Fruit fly (Drosophila melanogaster): ENCODE data around the gene Jon25Bii.

The Jon25Bii gene

DNA sequence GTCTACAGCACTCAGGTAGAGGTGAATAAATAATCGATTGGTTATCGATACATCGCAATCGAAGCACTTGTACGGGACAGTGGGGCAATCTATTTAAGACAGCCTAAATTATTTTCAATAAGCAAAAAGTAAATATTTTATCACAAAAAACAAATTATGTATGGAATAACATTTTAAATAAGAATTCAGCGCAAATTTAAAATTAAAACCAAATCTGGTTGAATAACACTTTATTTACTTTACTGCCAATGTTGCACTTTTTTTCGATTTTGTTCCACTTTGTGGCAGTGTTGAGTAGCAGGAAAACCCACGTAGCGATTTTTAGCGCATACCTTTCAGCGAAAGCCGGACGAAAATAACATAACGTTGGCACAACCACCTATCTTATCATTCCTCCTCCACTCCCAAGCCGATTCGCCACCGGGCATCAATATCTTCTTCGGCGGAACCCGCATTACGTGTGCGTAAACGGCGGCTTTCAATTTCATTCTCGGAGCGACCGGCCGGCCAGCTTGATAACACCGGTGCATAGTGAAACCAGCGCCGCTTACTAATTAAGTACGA, 24.1 kb upstream of the Jon25Bii start, which contains the start of the genes Gmd and CG3792 (continued):
- TF ChIP-seq cad (GFP tag; optimal IDR thresholded peaks at IDR 0.05) (no peak), Ssrp (tag; optimal IDR thresholded peaks at IDR 0.05) (peak; percentile 95), CG10431 (GFP tag; optimal IDR thresholded peaks at IDR 0.05) (peak; percentile 82), twi (tag; optimal IDR thresholded peaks at IDR 0.05) (peak; percentile 87), Dfd (GFP tag; optimal IDR thresholded peaks at IDR 0.05) (no peak), wor (GFP tag; IDR thresholded peaks at IDR 0.05) (peak; percentile 95), sima (GFP tag; optimal IDR thresholded peaks at IDR 0.05) (peak; percentile 77), lilli (GFP tag; optimal IDR thresholded peaks at IDR 0.05) (peak; percentile 98), CG15514 (GFP tag; optimal IDR thresholded peaks at IDR 0.05) (peak; percentile 88), nom (GFP tag; optimal IDR thresholded peaks at IDR 0.05) (peak; percentile 91), CG30020 (tag; optimal IDR thresholded peaks at IDR 0.05) (peak; percentile 81), CG34422 (GFP tag; IDR thresholded peaks at IDR 0.05) (peak; percentile 98), H2.0 (GFP tag; IDR thresholded peaks at IDR 0.05) (peak; percentile 93), croc (GFP tag; conservative IDR thresholded peaks at IDR 0.05) (peak; percentile 94), bigmax (GFP tag; optimal IDR thresholded peaks at IDR 0.05) (no peak), h (optimal IDR thresholded peaks at IDR 0.05) (no peak), shn (GFP tag; optimal IDR thresholded peaks at IDR 0.05) (peak; percentile 92), YL-1 (GFP tag; optimal IDR thresholded peaks at IDR 0.05) (peak; percentile 82), gcm2 (GFP tag; optimal IDR thresholded peaks at IDR 0.05) (peak; percentile 90), Mad (GFP tag; optimal IDR thresholded peaks at IDR 0.05) (peak; percentile 90), Drgx (GFP tag; IDR thresholded peaks at IDR 0.05) (peak; percentile 95), CG32772 (GFP tag; IDR thresholded peaks at IDR 0.05) (peak; percentile 97), Fer1 (GFP tag; optimal IDR thresholded peaks at IDR 0.05) (peak; percentile 96), wdn (GFP tag; IDR thresholded peaks at IDR 0.05) (peak; percentile 94), Dbx (GFP tag; IDR thresholded peaks at IDR 0.05) (peak; percentile 97), CG17186 (GFP tag; optimal IDR thresholded peaks at IDR 0.05) (peak; percentile 63), caup (GFP tag; optimal IDR thresholded peaks at IDR 0.05; ENCODE audit: severe bottlenecking) (peak; percentile 90), lov (optimal IDR thresholded peaks at IDR 0.05) (no peak), lov (GFP tag; IDR thresholded peaks at IDR 0.05) (peak; percentile 76; the same call in 2 of the 3 replicates), kni (GFP tag; optimal IDR thresholded peaks at IDR 0.05) (peak; percentile 77), ssp (GFP tag; IDR thresholded peaks at IDR 0.05) (peak; percentile 91), Stat92E (GFP tag; optimal IDR thresholded peaks at IDR 0.05) (peak in 1 of 3 experiments; percentile 82), exex (tag; optimal IDR thresholded peaks at IDR 0.05) (peak; percentile 72), Neu2 (GFP tag; optimal IDR thresholded peaks at IDR 0.05; ENCODE audit: borderline replicate concordance) (peak; percentile 36), ems (GFP tag; optimal IDR thresholded peaks at IDR 0.05) (peak; percentile 91), ATbp (GFP tag; optimal IDR thresholded peaks at IDR 0.05) (no peak), CG16815 (GFP tag; optimal IDR thresholded peaks at IDR 0.05) (peak; percentile 93), NK7.1 (GFP tag; optimal IDR thresholded peaks at IDR 0.05) (peak; percentile 81), CG8944 (GFP tag; optimal IDR thresholded peaks at IDR 0.05) (peak; percentile 94), Dek (tag; optimal IDR thresholded peaks at IDR 0.05) (peak; percentile 91), sc (optimal IDR thresholded peaks at IDR 0.05) (no peak), sc (GFP tag; optimal IDR thresholded peaks at IDR 0.05) (peak; percentile 82), Awh (GFP tag; IDR thresholded peaks at IDR 0.05) (peak; percentile 96), CG5180 (GFP tag; optimal IDR thresholded peaks at IDR 0.05) (no peak)

Measured in whole organism, embryonic.